Worm (Caenorhabditis elegans) whole organism, L3 larva: ENCODE results near the gene srbc-29.
A peak's percentile ranks its signal among the peaks of the same experiment; 100 is the strongest.
"Not testable (repeated sequence)": the region's sequence is repeated elsewhere in the genome, so short reads cannot be mapped to it uniquely, and the experiment has no call there.

Source experiments
- R02D3.7 ChIP-seq: fragments of 150-350 bp; optimal IDR thresholded peaks from 2 replicates; lab custom pipeline; 2014; ENCODE audit warnings: missing biosample characterization, missing genetic modification characterization
- aly-2 ChIP-seq: fragments of 150-350 bp; optimal IDR thresholded peaks from 2 replicates; lab custom pipeline; 2014; ENCODE audit warnings: missing biosample characterization, missing genetic modification characterization
- ama-1 ChIP-seq: fragments of 150-350 bp; optimal IDR thresholded peaks from 2 replicates; lab custom pipeline; 2018
- ceh-16 ChIP-seq: sonication (generic microtip); optimal IDR thresholded peaks from 2 replicates; lab custom pipeline; 2017; ENCODE audit warnings: missing biosample characterization, missing genetic modification characterization
- ceh-28 ChIP-seq: fragments of 150-350 bp; optimal IDR thresholded peaks from 2 replicates; lab custom pipeline; 2014; ENCODE audit warnings: missing biosample characterization, missing genetic modification reagents, missing genetic modification characterization
- ceh-82 ChIP-seq: fragments of 150-350 bp; optimal IDR thresholded peaks from 2 replicates; lab custom pipeline; 2014; ENCODE audit warnings: missing biosample characterization, missing genetic modification characterization
- ceh-9 ChIP-seq: sonication (generic microtip); optimal IDR thresholded peaks from 2 replicates; lab custom pipeline; 2018; ENCODE audit warnings: missing biosample characterization, missing genetic modification characterization
- daf-12 ChIP-seq: fragments of 150-350 bp; optimal IDR thresholded peaks from 2 replicates; lab custom pipeline; 2014; ENCODE audit warnings: missing biosample characterization, missing genetic modification reagents, missing genetic modification characterization
- egl-27 ChIP-seq: sonication (generic microtip); optimal IDR thresholded peaks from 4 replicates; lab custom pipeline; 2017; ENCODE audit warnings: missing biosample characterization, missing genetic modification reagents, missing genetic modification characterization
- elt-2 ChIP-seq: sonication (generic microtip); optimal IDR thresholded peaks from 2 replicates; lab custom pipeline; 2016; ENCODE audit warnings: missing genetic modification reagents, mild to moderate bottlenecking, missing genetic modification characterization, missing compliant biosample characterization
- elt-3 ChIP-seq, 3 experiments: fragments of 150-350 bp in 1 of 3; sonication (generic microtip) in 2 of 3; optimal IDR thresholded peaks; 2 replicates in 2 of 3; 4 replicates in 1 of 3; lab custom pipeline; 2014 to 2017; ENCODE audit warnings: missing biosample characterization in 3 of 3, missing genetic modification characterization in 3 of 3
- eor-1 ChIP-seq, 2 experiments: fragments of 150-350 bp; optimal IDR thresholded peaks; 2 replicates each; lab custom pipeline; 2014 to 2018; ENCODE audit warnings: missing biosample characterization in 2 of 2, missing genetic modification characterization in 2 of 2
- fkh-10 ChIP-seq: sonication (generic microtip); optimal IDR thresholded peaks from 2 replicates; lab custom pipeline; 2017; ENCODE audit warnings: missing biosample characterization, missing genetic modification reagents, missing genetic modification characterization
- fkh-2 ChIP-seq: fragments of 150-350 bp; optimal IDR thresholded peaks from 2 replicates; lab custom pipeline; 2014; ENCODE audit warnings: missing biosample characterization, missing genetic modification reagents, missing genetic modification characterization
- fos-1 ChIP-seq: fragments of 150-350 bp; optimal IDR thresholded peaks from 2 replicates; lab custom pipeline; 2014; ENCODE audit warnings: missing biosample characterization, missing genetic modification characterization
- hmg-11 ChIP-seq: sonication (generic microtip); optimal IDR thresholded peaks from 2 replicates; lab custom pipeline; 2016; ENCODE audit warnings: missing genetic modification characterization, missing compliant biosample characterization
- jun-1 ChIP-seq: fragments of 150-350 bp; optimal IDR thresholded peaks from 2 replicates; lab custom pipeline; 2014; ENCODE audit warnings: missing biosample characterization, missing genetic modification reagents, missing genetic modification characterization
- lin-15B ChIP-seq: fragments of 150-350 bp; optimal IDR thresholded peaks from 2 replicates; lab custom pipeline; 2014; ENCODE audit warnings: missing biosample characterization, missing genetic modification characterization
- lsy-12 ChIP-seq: sonication (generic microtip); optimal IDR thresholded peaks from 2 replicates; lab custom pipeline; 2016; ENCODE audit warnings: mild to moderate bottlenecking, missing genetic modification characterization, missing compliant biosample characterization
- mdl-1 ChIP-seq: fragments of 150-350 bp; optimal IDR thresholded peaks from 2 replicates; lab custom pipeline; 2014; ENCODE audit warnings: missing biosample characterization, missing genetic modification characterization
- mml-1 ChIP-seq: fragments of 150-350 bp; sonication (generic microtip); optimal IDR thresholded peaks from 3 replicates; lab custom pipeline; 2014; ENCODE audit warnings: missing biosample characterization, missing genetic modification characterization
- nfya-1 ChIP-seq: sonication (generic microtip); optimal IDR thresholded peaks from 2 replicates; lab custom pipeline; 2017; ENCODE audit warnings: missing genetic modification characterization, mild to moderate bottlenecking, missing compliant biosample characterization, antibody characterized with exemption, moderate library complexity; ENCODE audit not compliant: insufficient read depth
- nhr-11 ChIP-seq: fragments of 150-350 bp; optimal IDR thresholded peaks from 2 replicates; lab custom pipeline; 2014; ENCODE audit warnings: missing biosample characterization, missing genetic modification characterization
- nhr-12 ChIP-seq: fragments of 150-350 bp; optimal IDR thresholded peaks from 2 replicates; lab custom pipeline; 2014; ENCODE audit warnings: missing biosample characterization, missing genetic modification characterization
- nhr-23 ChIP-seq: fragments of 150-350 bp; optimal IDR thresholded peaks from 2 replicates; lab custom pipeline; 2014; ENCODE audit warnings: missing biosample characterization, missing genetic modification reagents, missing genetic modification characterization
- nhr-237 ChIP-seq: fragments of 150-350 bp; optimal IDR thresholded peaks from 2 replicates; lab custom pipeline; 2014; ENCODE audit warnings: missing biosample characterization, missing genetic modification characterization
- nhr-43 ChIP-seq: sonication (generic microtip); optimal IDR thresholded peaks from 2 replicates; lab custom pipeline; 2016; ENCODE audit warnings: mild to moderate bottlenecking, missing genetic modification characterization, missing compliant biosample characterization; ENCODE audit not compliant: poor library complexity, severe bottlenecking
- nhr-76 ChIP-seq: fragments of 150-350 bp; sonication (generic microtip); optimal IDR thresholded peaks from 5 replicates; lab custom pipeline; 2014; ENCODE audit warnings: missing biosample characterization, missing genetic modification characterization
- nhr-77 ChIP-seq: fragments of 150-350 bp; optimal IDR thresholded peaks from 2 replicates; lab custom pipeline; 2014; ENCODE audit warnings: missing biosample characterization, missing genetic modification characterization
- pha-4 ChIP-seq: fragments of 150-350 bp; optimal IDR thresholded peaks from 2 replicates; lab custom pipeline; 2014; ENCODE audit warnings: missing biosample characterization, missing genetic modification reagents, missing genetic modification characterization
- pqm-1 ChIP-seq: fragments of 150-350 bp; optimal IDR thresholded peaks from 2 replicates; lab custom pipeline; 2017; ENCODE audit warnings: missing biosample characterization, missing genetic modification characterization, inconsistent platforms
- skn-1 ChIP-seq: fragments of 150-350 bp; optimal IDR thresholded peaks from 2 replicates; lab custom pipeline; 2014; ENCODE audit warnings: missing biosample characterization, missing genetic modification characterization
- snpc-4 ChIP-seq: fragments of 150-350 bp; optimal IDR thresholded peaks from 2 replicates; lab custom pipeline; 2014; ENCODE audit warnings: missing biosample characterization, missing genetic modification characterization
- tbx-2 ChIP-seq: sonication (generic microtip); optimal IDR thresholded peaks from 2 replicates; lab custom pipeline; 2016; ENCODE audit warnings: mild to moderate bottlenecking, missing genetic modification characterization, missing compliant biosample characterization
- unc-39 ChIP-seq: sonication (generic microtip); optimal IDR thresholded peaks from 4 replicates; lab custom pipeline; 2017; ENCODE audit warnings: missing biosample characterization, missing genetic modification characterization
- unc-62 ChIP-seq: fragments of 150-350 bp; sonication (generic microtip); optimal IDR thresholded peaks from 4 replicates; lab custom pipeline; 2014; ENCODE audit warnings: missing biosample characterization, missing genetic modification reagents, missing genetic modification characterization
- ztf-11 ChIP-seq: fragments of 150-350 bp; optimal IDR thresholded peaks from 2 replicates; lab custom pipeline; 2014; ENCODE audit warnings: missing biosample characterization, missing genetic modification characterization
- ztf-4 ChIP-seq: fragments of 150-350 bp; optimal IDR thresholded peaks from 2 replicates; lab custom pipeline; 2014; ENCODE audit warnings: missing biosample characterization, missing genetic modification characterization

srbc-29 gene

DNA sequence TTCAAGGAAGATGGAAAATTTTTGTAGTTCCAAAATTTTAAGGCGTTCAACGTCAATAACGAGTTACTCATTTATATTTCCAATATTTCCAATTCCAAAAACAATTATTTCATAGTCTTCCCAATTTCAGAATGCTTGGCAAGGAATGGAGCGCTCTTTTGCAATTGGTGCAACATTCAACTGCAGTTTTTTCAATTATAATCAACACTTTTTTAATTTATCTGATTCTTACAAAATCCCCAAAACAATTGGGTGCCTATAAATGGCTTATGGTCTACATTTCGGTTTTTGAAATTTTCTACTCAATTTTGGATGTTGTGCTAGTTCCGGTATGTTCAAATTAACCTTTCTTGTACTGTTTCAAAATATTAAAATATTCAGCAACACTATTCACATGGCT lies 37.0 kb upstream of the srbc-29 start, which contains the start of gene str-225:
TSS of gene str-225 (plus strand) at position 132 of the 400 bp plus-strand sequence.
- no peak for TF ChIP-seq nhr-43 (tag; lab: Kevin White, UChicago)
- no peak for TF ChIP-seq egl-27 (tag; lab: Kevin White, UChicago)
- TF ChIP-seq R02D3.7 (tag; lab: Kevin White, UChicago) = no peak
- no peak for TF ChIP-seq nfya-1
- TF ChIP-seq nhr-11 (tag; lab: Kevin White, UChicago) = no peak
- no peak for TF ChIP-seq mml-1 (tag; lab: Kevin White, UChicago)
- TF ChIP-seq daf-12 (tag; lab: Kevin White, UChicago) = no peak
- no peak for TF ChIP-seq hmg-11
- no peak for TF ChIP-seq ama-1 (lab: Kevin White, UChicago)
- TF ChIP-seq ztf-11 (tag; lab: Kevin White, UChicago) = no peak
- TF ChIP-seq snpc-4 = no peak
- no peak for TF ChIP-seq pqm-1 (tag; lab: Kevin White, UChicago)
- no peak for TF ChIP-seq pha-4
- TF ChIP-seq ceh-28 (tag; lab: Kevin White, UChicago) = no peak
- no peak for TF ChIP-seq nhr-12 (tag; lab: Kevin White, UChicago)
- no peak for TF ChIP-seq elt-2 (tag; lab: Kevin White, UChicago)
- no peak for TF ChIP-seq lin-15B (tag; lab: Kevin White, UChicago)
- TF ChIP-seq ceh-82 (tag; lab: Kevin White, UChicago) = no peak
- TF ChIP-seq jun-1 (tag; lab: Kevin White, UChicago) = no peak
- no peak for TF ChIP-seq mdl-1 (tag; lab: Kevin White, UChicago)

DNA sequence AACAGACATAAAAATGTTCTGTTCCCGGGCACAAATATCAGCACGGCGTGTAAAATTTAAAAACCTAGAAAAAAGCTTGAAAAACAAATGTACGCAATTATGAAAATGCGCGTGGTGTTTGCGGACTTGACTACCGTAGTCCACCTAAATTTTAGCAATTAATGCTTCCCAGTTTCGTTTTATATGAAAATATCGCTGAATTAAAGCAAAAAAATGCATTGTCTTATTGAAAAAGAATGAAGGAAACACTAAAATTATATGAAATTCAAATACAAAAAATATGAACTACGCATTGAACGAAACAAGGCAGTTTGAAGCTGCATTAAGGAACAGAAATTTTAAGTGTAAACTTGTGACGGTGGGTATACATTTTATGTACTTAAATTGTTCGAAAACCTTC lies 35.6 kb upstream of the srbc-29 start, which contains the start of gene ugt-64:
TSS of gene ugt-64 (minus strand) at position 101 of the 400 bp plus-strand sequence.
- not testable (repeated sequence) for TF ChIP-seq skn-1 (tag; lab: Kevin White, UChicago); fkh-10; mml-1 (tag; lab: Kevin White, UChicago)

DNA sequence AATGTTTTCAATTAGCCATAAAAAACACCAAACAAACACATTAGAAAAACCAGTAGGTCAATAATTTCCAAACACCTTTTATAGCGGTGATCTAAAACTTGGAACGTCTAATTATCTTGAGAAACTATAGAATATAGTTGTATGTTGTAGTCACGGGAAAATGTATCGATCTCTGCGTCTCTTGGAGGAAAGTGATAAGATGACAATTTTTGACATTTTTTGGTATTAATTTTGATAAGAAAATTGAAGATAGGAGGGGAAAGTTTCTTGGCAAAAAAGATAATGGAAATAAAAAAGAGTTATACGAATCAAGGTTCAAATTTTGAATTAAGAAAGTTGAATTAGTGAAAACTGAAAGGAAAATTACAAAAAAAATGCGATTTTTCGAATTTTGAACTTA lies 35.1 kb upstream of the srbc-29 start:
- TF ChIP-seq ceh-16 (tag; lab: Kevin White, UChicago) (no peak), daf-12 (tag; lab: Kevin White, UChicago) (no peak), elt-3 (tag; optimal IDR thresholded peaks at IDR 0.05; lab: Kevin White, UChicago) (peak in 1 of 3 experiments; percentile 47), elt-2 (tag; lab: Kevin White, UChicago) (peak; percentile 98), unc-39 (tag; lab: Kevin White, UChicago) (no peak), nhr-237 (no peak), nhr-76 (tag; lab: Kevin White, UChicago) (no peak), jun-1 (tag; lab: Kevin White, UChicago) (peak; percentile 55), fkh-10 (no peak), egl-27 (tag; lab: Kevin White, UChicago) (no peak), eor-1 (tag; optimal IDR thresholded peaks at IDR 0.05; lab: Kevin White, UChicago) (no peak), pqm-1 (tag; lab: Kevin White, UChicago) (peak; percentile 97), skn-1 (tag; lab: Kevin White, UChicago) (no peak), nhr-23 (tag; lab: Kevin White, UChicago) (peak; percentile 23), pha-4 (no peak), ceh-9 (tag; lab: Kevin White, UChicago) (no peak), lin-15B (tag; lab: Kevin White, UChicago) (no peak), ztf-4 (tag; lab: Kevin White, UChicago) (no peak), nhr-11 (tag; lab: Kevin White, UChicago) (no peak), nhr-77 (tag; lab: Kevin White, UChicago) (no peak)

DNA sequence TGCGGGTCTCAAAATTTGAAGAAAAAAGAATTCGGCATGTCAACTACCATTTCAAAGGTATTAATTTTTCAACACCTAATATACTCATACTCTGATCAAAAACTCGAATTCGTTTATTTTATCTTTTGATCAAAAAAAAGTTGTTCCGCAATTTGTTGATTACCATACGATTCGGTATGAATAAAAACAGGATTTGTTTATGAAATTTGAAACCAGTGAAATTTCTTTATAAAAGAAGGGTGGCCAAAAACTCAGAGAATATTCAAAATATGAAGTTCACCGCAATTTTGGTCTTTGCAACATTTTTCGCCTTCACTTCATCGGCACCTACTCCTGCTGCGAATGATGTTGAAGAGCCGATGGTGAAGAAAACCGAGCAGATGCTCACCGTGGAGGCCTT lies 31.4 kb upstream of the srbc-29 start, which contains the start of the genes C07G3.8 and C07G3.10:
TSS of gene C07G3.8 (minus strand) at position 101 of the 400 bp plus-strand sequence.
TSS of gene C07G3.10 (plus strand) at position 270 of the 400 bp plus-strand sequence.
- TF ChIP-seq ceh-82 (tag; lab: Kevin White, UChicago) (no peak), mdl-1 (tag; lab: Kevin White, UChicago) (no peak)

DNA sequence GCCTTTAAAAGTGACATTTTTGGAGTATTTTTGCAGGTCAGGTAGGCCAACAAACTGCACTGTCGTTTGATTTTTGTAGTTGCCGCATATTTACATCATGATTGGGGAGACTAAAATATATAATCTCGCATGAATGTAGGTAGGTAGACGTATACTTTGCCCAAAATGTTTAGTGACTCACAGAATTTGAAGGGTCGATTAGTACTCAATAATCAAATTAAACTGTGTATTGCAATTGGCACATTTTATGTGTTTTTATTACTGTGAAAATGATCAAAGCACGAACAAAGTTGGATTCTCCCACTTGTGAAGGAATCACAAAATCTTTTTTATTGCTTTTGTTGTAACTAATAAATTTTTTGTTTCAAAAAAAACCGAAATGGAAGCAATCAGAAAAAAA lies 26.2 kb upstream of the srbc-29 start, which contains the start of gene C07G3.15:
TSS of gene C07G3.15 (minus strand) at position 101 of the 400 bp plus-strand sequence.
- no peak for TF ChIP-seq tbx-2 (tag; lab: Kevin White, UChicago)
- TF ChIP-seq mdl-1 (tag; lab: Kevin White, UChicago) = no peak
- no peak for TF ChIP-seq fkh-2
- TF ChIP-seq nhr-11 (tag; lab: Kevin White, UChicago) = no peak
- TF ChIP-seq lsy-12 (tag; lab: Kevin White, UChicago) = no peak
- no peak for TF ChIP-seq fos-1 (tag; lab: Kevin White, UChicago)
- no peak for TF ChIP-seq ceh-82 (tag; lab: Kevin White, UChicago)
- TF ChIP-seq jun-1 (tag; lab: Kevin White, UChicago) = no peak
- no peak for TF ChIP-seq snpc-4
- no peak for TF ChIP-seq aly-2
- no peak for TF ChIP-seq nhr-237
- no peak for TF ChIP-seq ztf-11 (tag; lab: Kevin White, UChicago)
- TF ChIP-seq fkh-10 = no peak
- TF ChIP-seq unc-62 = no peak
- TF ChIP-seq elt-3 (tag; optimal IDR thresholded peaks at IDR 0.05; lab: Kevin White, UChicago) = no peak
- TF ChIP-seq ceh-9 (tag; lab: Kevin White, UChicago) = no peak
- TF ChIP-seq ceh-28 (tag; lab: Kevin White, UChicago) = no peak
